Worm (Caenorhabditis elegans): ENCODE results near the gene T14G12.6.

DNA sequence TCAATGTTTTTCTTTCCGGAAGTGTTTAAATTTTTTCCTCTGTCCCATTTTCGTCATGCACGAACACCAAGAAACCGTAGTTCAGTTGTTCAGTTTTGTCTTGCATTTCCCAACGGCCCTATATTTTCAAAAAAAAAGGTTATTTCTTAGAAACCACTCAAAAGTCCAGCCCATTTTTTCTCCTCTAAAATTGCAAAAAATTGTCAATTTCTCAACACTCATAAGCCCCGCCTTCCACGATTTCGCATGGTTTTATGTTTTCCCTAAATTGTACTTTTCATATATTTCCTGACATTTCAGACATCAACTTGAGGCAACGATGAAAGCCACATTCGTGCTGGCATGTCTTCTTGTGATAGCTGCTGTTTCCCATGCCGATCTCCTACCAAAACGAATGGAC lies 32.0 kb downstream of the T14G12.6 start, which contains the start of gene nlp-1:
- TF ChIP-seq snpc-4 (tag; optimal IDR thresholded peaks at IDR 0.05): no peak
- no peak for TF ChIP-seq unc-55 (GFP tag; optimal IDR thresholded peaks at IDR 0.05)
